Worm (Caenorhabditis elegans): ENCODE data around the gene srxa-15.

Gene srxa-15

DNA sequence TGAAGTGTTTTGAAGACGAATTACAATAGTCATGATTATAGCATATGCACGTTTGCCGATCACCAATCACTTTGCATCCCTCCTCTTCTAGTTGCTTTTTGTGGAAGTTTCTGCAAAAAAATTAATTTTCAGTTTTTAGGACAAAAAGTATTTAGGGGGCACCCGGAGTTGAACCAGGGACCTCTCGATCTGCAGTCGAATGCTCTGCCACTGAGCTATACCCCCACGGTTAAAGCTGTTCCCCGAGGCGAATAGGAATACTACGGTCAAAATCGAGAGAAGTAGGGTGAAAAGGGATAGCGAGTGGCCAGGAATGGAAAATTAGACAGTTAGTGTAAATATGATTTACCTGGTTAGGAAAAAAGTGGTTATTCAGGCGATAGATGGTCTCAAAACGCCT lies 52.0 kb downstream of the srxa-15 start (continued):
- TF ChIP-seq skn-1 (tag; optimal IDR thresholded peaks at IDR 0.05) (no peak), nhr-23 (tag; optimal IDR thresholded peaks at IDR 0.05) (peak; percentile 36), R02D3.7 (tag; optimal IDR thresholded peaks at IDR 0.05) (no peak), jun-1 (tag; optimal IDR thresholded peaks at IDR 0.05) (peak; percentile 19), pha-4 (tag; optimal IDR thresholded peaks at IDR 0.05) (no peak), nfya-1 (tag; optimal IDR thresholded peaks at IDR 0.05; ENCODE audit: insufficient read depth) (peak; percentile 37), nhr-11 (tag; optimal IDR thresholded peaks at IDR 0.05) (no peak), zag-1 (tag; optimal IDR thresholded peaks at IDR 0.05) (no peak), unc-39 (tag; optimal IDR thresholded peaks at IDR 0.05) (no peak)

All from whole organism, L3 larva.